Worm (Caenorhabditis elegans): ENCODE measurements around the gene rft-1.

DNA sequence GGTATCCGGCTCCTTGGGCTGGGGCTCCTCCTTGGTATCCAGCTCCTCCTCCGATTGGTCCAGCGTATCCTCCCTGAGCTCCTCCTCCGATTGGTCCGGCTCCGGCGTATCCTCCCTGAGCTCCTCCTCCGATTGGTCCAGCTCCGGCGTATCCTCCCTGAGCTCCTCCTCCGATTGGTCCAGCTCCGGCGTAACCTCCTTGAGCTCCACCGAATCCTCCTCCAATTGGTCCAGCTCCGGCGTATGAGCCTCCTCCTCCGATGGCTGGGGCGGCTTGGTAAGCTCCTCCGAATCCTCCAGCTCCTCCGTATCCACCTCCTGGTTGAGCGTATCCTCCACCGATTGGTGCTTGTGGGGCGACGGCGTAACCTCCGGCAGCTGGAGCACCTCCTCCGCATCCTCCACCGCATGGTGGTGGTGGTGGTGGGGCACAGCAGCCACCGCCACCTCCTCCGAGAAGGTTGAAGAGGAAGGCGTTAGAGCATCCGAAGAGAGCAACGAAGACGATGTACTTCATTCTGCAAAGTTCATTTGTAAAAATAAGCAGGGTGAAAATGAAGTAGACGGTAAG, 7.5 kb downstream of the rft-1 start, which contains the start of gene Y47D7A.13:
- TF ChIP-seq alr-1 (tag; optimal IDR thresholded peaks at IDR 0.05; ENCODE audit: borderline replicate concordance), result no peak
- no peak for TF ChIP-seq lin-39 (tag; optimal IDR thresholded peaks at IDR 0.05)
- TF ChIP-seq rnt-1 (tag; optimal IDR thresholded peaks at IDR 0.05), result no peak
- no peak for TF ChIP-seq unc-62 (GFP tag; optimal IDR thresholded peaks at IDR 0.05)
- TF ChIP-seq mef-2 (tag; optimal IDR thresholded peaks at IDR 0.05), result no peak
